Fruit fly (Drosophila melanogaster) whole organism, pupa: ENCODE data around the gene cv-c.
A peak's percentile ranks its signal among the peaks of the same experiment; 100 is the strongest.

Experiments used
- CG10348 ChIP-seq: fragments of 200-800 bp; sonication (Bioruptor generic); IDR thresholded peaks from 2 replicates; pipeline ENCODE4 v1.3.6; 2022; ENCODE audit warnings: missing biosample characterization, missing genetic modification characterization
- CG12605 ChIP-seq: fragments of 200-800 bp; sonication (Bioruptor generic); IDR thresholded peaks from 2 replicates; pipeline ENCODE4 v1.3.6; 2022; ENCODE audit warnings: missing biosample characterization, missing genetic modification characterization
- CG13204 ChIP-seq: fragments of 200-800 bp; sonication (Bioruptor generic); optimal IDR thresholded peaks from 2 replicates; lab custom pipeline; 2018; ENCODE audit warnings: missing biosample characterization, mild to moderate bottlenecking, missing genetic modification characterization, moderate library complexity
- CG14655 ChIP-seq: fragments of 200-800 bp; sonication (Bioruptor generic); optimal IDR thresholded peaks from 3 replicates; lab custom pipeline; 2017; ENCODE audit warnings: mild to moderate bottlenecking, missing biosample characterization, missing genetic modification reagents, missing genetic modification characterization
- CG15710 ChIP-seq: fragments of 200-800 bp; sonication (Bioruptor generic); optimal IDR thresholded peaks from 2 replicates; lab custom pipeline; 2018; ENCODE audit warnings: missing biosample characterization, mild to moderate bottlenecking, missing genetic modification characterization, moderate library complexity
- CG17806 ChIP-seq: fragments of 200-800 bp; sonication (Bioruptor generic); optimal IDR thresholded peaks from 2 replicates; lab custom pipeline; 2018; ENCODE audit warnings: missing biosample characterization, mild to moderate bottlenecking, missing genetic modification characterization, moderate library complexity
- CG32121 ChIP-seq: fragments of 200-800 bp; sonication (Bioruptor generic); IDR thresholded peaks from 2 replicates; pipeline ENCODE4 v1.3.6; 2022; ENCODE audit warnings: missing biosample characterization, missing genetic modification characterization
- CG34367 ChIP-seq: fragments of 200-800 bp; sonication (Bioruptor generic); optimal IDR thresholded peaks from 2 replicates; lab custom pipeline; 2018; ENCODE audit warnings: missing biosample characterization, mild to moderate bottlenecking, missing genetic modification characterization
- CG4496 ChIP-seq: fragments of 200-800 bp; sonication (Bioruptor generic); IDR thresholded peaks from 3 replicates; pipeline ENCODE4 v1.3.6; 2022; ENCODE audit warnings: missing biosample characterization, missing genetic modification characterization
- CG8159 ChIP-seq: fragments of 200-800 bp; sonication (Bioruptor generic); optimal IDR thresholded peaks from 3 replicates; lab custom pipeline; 2018; ENCODE audit warnings: missing biosample characterization, mild to moderate bottlenecking, missing genetic modification characterization, moderate library complexity
- CG8301 ChIP-seq: fragments of 200-800 bp; sonication (Bioruptor generic); optimal IDR thresholded peaks from 2 replicates; lab custom pipeline; 2018; ENCODE audit warnings: missing biosample characterization, mild to moderate bottlenecking, missing genetic modification characterization
- CG9948 ChIP-seq: fragments of 200-800 bp; sonication (Bioruptor generic); optimal IDR thresholded peaks from 2 replicates; lab custom pipeline; 2018; ENCODE audit warnings: missing biosample characterization, mild to moderate bottlenecking, missing genetic modification characterization, moderate library complexity
- D1 ChIP-seq: fragments of 200-800 bp; sonication (Bioruptor generic); optimal IDR thresholded peaks from 2 replicates; lab custom pipeline; 2018; ENCODE audit warnings: missing biosample characterization, mild to moderate bottlenecking, missing genetic modification characterization, moderate library complexity
- EcR ChIP-seq: fragments of 200-800 bp; sonication (Bioruptor generic); optimal IDR thresholded peaks from 3 replicates; lab custom pipeline; 2019; ENCODE audit warnings: missing biosample characterization, missing genetic modification characterization, mild to moderate bottlenecking, moderate library complexity, missing genetic modification reagents
- Ets98B ChIP-seq: fragments of 200-800 bp; sonication (Bioruptor generic); IDR thresholded peaks from 2 replicates; pipeline ENCODE4 v1.3.6; 2022; ENCODE audit warnings: missing biosample characterization, missing genetic modification characterization
- Pif1A ChIP-seq: fragments of 200-800 bp; sonication (Bioruptor generic); optimal IDR thresholded peaks from 3 replicates; lab custom pipeline; 2016; ENCODE audit warnings: missing biosample characterization, missing genetic modification characterization
- Pif1B ChIP-seq: fragments of 200-800 bp; sonication (Bioruptor generic); optimal IDR thresholded peaks from 3 replicates; lab custom pipeline; 2016; ENCODE audit warnings: missing biosample characterization, missing genetic modification characterization
- Snoo ChIP-seq: fragments of 200-800 bp; sonication (Bioruptor generic); optimal IDR thresholded peaks from 3 replicates; lab custom pipeline; 2017; ENCODE audit warnings: missing biosample characterization, mild to moderate bottlenecking, missing genetic modification characterization, inconsistent platforms
- fd96Ca ChIP-seq: fragments of 200-800 bp; sonication (Bioruptor generic); IDR thresholded peaks from 3 replicates; pipeline ENCODE4 v1.3.6; 2022; ENCODE audit warnings: missing biosample characterization, missing genetic modification characterization
- gl ChIP-seq: fragments of 200-800 bp; sonication (Bioruptor generic); optimal IDR thresholded peaks from 2 replicates; lab custom pipeline; 2018; ENCODE audit warnings: missing biosample characterization, mild to moderate bottlenecking, missing genetic modification characterization
- rn ChIP-seq: fragments of 200-800 bp; sonication (Bioruptor generic); IDR thresholded peaks from 2 replicates; pipeline ENCODE4 v1.3.6; 2022; ENCODE audit warnings: missing biosample characterization, missing genetic modification characterization

Gene cv-c

dm6 chr3R:14361741-14362232 is 119.7 kb downstream of the cv-c start, which contains the start of gene Dnaaf5:
TSS of gene Dnaaf5 (minus strand) at chr3R:14361786.
- TF ChIP-seq Pif1A (peak; percentile 9), CG32121 (GFP tag; lab: Robert Waterston, UW) (peak; percentile 10; the same call in 1 of the 2 replicates), CG4496 (GFP tag; lab: Robert Waterston, UW) (peak; percentile 29; the same call in 1 of the 3 replicates), D1 (tag; lab: Kevin White, UChicago) (peak; percentile 20), CG9948 (no peak), rn (no peak), Snoo (tag; lab: Kevin White, UChicago) (peak; percentile 17)

DNA sequence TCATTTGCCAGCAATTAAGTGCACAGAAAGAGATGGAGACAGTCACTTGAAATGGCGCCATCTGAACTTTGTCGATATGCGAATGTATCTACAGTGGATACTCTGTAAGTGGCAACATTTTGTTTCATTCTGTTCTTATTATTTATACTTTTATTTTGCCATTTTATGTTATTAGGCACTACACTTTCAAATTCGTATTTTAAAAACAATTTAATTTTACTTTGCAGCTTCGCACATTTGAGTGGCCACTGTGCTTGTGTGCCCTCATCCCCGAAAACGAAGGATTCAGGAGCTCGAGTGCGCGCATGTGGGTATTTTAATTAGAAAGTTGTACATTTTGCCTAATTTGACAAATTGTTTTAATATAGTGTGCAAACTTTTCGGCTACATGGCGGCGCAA is 124.1 kb downstream of the cv-c start:
- no peak for TF ChIP-seq D1 (tag; lab: Kevin White, UChicago)
- TF ChIP-seq CG34367 (tag; lab: Kevin White, UChicago): peak; percentile 52
- peak; percentile 81 for TF ChIP-seq CG4496 (GFP tag; lab: Robert Waterston, UW)
- TF ChIP-seq Pif1A: peak; percentile 50
- peak; percentile 46 for TF ChIP-seq CG9948
- TF ChIP-seq CG8159: peak; percentile 67
- TF ChIP-seq CG12605 (GFP tag; lab: Robert Waterston, UW): peak; percentile 40; the same call in 1 of the 2 replicates
- TF ChIP-seq Ets98B: peak; percentile 61
- peak; percentile 17; the same call in 1 of the 2 replicates for TF ChIP-seq CG32121 (GFP tag; lab: Robert Waterston, UW)
- peak; percentile 50 for TF ChIP-seq CG14655
- TF ChIP-seq CG17806 (tag; lab: Kevin White, UChicago): peak; percentile 64
- TF ChIP-seq CG13204 (GFP tag; lab: Kevin White, UChicago): no peak
- no peak for TF ChIP-seq gl (tag; lab: Kevin White, UChicago)
- no peak for TF ChIP-seq CG10348 (GFP tag; lab: Robert Waterston, UW)
- TF ChIP-seq CG8301 (tag; lab: Kevin White, UChicago): peak; percentile 42
- peak; percentile 53 for TF ChIP-seq CG15710
- TF ChIP-seq fd96Ca (GFP tag; lab: Robert Waterston, UW): peak; percentile 51; the same call in 2 of the 3 replicates
- TF ChIP-seq Snoo (tag; lab: Kevin White, UChicago): peak; percentile 34
- TF ChIP-seq EcR (GFP tag; lab: Kevin White, UChicago): no peak
- TF ChIP-seq Pif1B (GFP tag; lab: Kevin White, UChicago): peak; percentile 47
- no peak for TF ChIP-seq rn

dm6 chr3R:14356619-14357018 is 124.9 kb downstream of the cv-c start:
- TF ChIP-seq rn (0 out of 2 replicates have a peak, but pooled peaks have one; percentile 4), fd96Ca (GFP tag; lab: Robert Waterston, UW) (peak; percentile 69), CG8301 (tag; lab: Kevin White, UChicago) (peak; percentile 44), Ets98B (peak; percentile 59), CG10348 (GFP tag; lab: Robert Waterston, UW) (no peak), CG9948 (peak; percentile 43), CG12605 (GFP tag; lab: Robert Waterston, UW) (peak; percentile 60; the same call in 1 of the 2 replicates), D1 (tag; lab: Kevin White, UChicago) (no peak), CG15710 (peak; percentile 65), CG34367 (tag; lab: Kevin White, UChicago) (peak; percentile 53), gl (tag; lab: Kevin White, UChicago) (no peak), CG32121 (GFP tag; lab: Robert Waterston, UW) (no peak), Snoo (tag; lab: Kevin White, UChicago) (peak; percentile 12), CG13204 (GFP tag; lab: Kevin White, UChicago) (no peak), CG8159 (peak; percentile 72), CG4496 (GFP tag; lab: Robert Waterston, UW) (peak; percentile 75; the same call in 2 of the 3 replicates), EcR (GFP tag; lab: Kevin White, UChicago) (no peak), Pif1A (peak; percentile 57), CG17806 (tag; lab: Kevin White, UChicago) (peak; percentile 58), CG14655 (peak; percentile 55), Pif1B (GFP tag; lab: Kevin White, UChicago) (peak; percentile 37)

DNA sequence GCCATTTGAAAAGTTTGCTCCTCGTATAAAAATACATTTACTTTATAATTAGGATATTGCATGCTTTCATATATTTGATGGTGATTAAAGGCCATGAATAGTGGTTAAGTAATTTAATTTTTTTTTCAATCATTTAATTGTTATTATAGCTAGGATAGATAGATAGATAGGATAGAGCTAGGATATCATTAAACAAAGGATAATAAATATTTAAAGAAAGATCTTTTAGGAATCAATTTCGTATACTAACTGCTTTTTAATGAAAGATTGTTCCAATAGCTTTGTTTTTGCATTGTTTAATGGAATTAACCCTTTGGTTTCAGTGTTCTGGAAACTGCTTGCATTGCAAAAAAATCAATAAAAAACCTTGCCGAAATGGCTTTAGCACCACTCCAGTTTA is 126.9 kb downstream of the cv-c start:
- TF ChIP-seq CG13204 (GFP tag; lab: Kevin White, UChicago) (no peak), CG14655 (no peak), CG8159 (peak; percentile 50), Pif1B (GFP tag; lab: Kevin White, UChicago) (no peak), Snoo (tag; lab: Kevin White, UChicago) (no peak)

DNA sequence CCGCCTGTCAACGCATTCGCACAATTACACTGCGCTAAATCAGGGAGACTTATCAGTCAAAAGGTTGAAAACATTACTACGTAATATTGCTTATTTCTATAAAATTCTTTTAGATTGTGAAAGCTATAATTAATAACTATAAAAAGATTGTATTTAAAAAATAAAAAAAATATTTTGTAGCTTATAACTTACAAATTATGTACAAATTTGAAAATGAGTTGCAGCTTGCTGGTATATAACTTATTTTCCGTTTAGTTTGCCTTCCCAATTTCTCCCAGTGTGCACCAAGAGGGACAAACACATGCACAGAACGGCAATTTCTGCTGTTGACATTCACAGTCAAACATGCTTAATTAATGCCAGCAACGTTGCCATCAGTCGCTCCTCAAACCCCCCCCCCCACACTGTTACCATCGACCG is 127.8 kb downstream of the cv-c start:
- peak; percentile 87 for TF ChIP-seq Snoo (tag; lab: Kevin White, UChicago)
- peak; percentile 91 for TF ChIP-seq CG17806 (tag; lab: Kevin White, UChicago)
- TF ChIP-seq CG14655: peak; percentile 91
- TF ChIP-seq fd96Ca (GFP tag; lab: Robert Waterston, UW): peak; percentile 82
- peak; percentile 73 for TF ChIP-seq CG34367 (tag; lab: Kevin White, UChicago)
- TF ChIP-seq CG9948: peak; percentile 86
- TF ChIP-seq EcR (GFP tag; lab: Kevin White, UChicago): no peak
- peak; percentile 72 for TF ChIP-seq Pif1B (GFP tag; lab: Kevin White, UChicago)
- peak; percentile 56 for TF ChIP-seq CG12605 (GFP tag; lab: Robert Waterston, UW)
- TF ChIP-seq CG15710: peak; percentile 90
- peak; percentile 75 for TF ChIP-seq gl (tag; lab: Kevin White, UChicago)
- TF ChIP-seq CG8301 (tag; lab: Kevin White, UChicago): peak; percentile 88
- no peak for TF ChIP-seq CG10348 (GFP tag; lab: Robert Waterston, UW)
- peak; percentile 67 for TF ChIP-seq rn
- peak; percentile 80 for TF ChIP-seq CG4496 (GFP tag; lab: Robert Waterston, UW)
- peak; percentile 66 for TF ChIP-seq Ets98B
- TF ChIP-seq CG8159: peak; percentile 97
- peak; percentile 69 for TF ChIP-seq Pif1A
- TF ChIP-seq D1 (tag; lab: Kevin White, UChicago): peak; percentile 81
- TF ChIP-seq CG32121 (GFP tag; lab: Robert Waterston, UW): peak; percentile 78
- peak; percentile 65 for TF ChIP-seq CG13204 (GFP tag; lab: Kevin White, UChicago)
- TF ChIP-seq, all 21 proteins: peak for 19
